Fruit fly (Drosophila melanogaster) whole organism, wandering third instar larva: ENCODE data around the gene CG15221.

ENCODE experiments used
- CG32264 ChIP-seq: fragments of 200-800 bp; sonication (Bioruptor generic); optimal IDR thresholded peaks from 2 replicates; lab custom pipeline; 2016; ENCODE audit warnings: missing biosample characterization, missing genetic modification characterization
- CrebA ChIP-seq: fragments of 200-800 bp; sonication (Bioruptor generic); optimal IDR thresholded peaks from 2 replicates; lab custom pipeline; 2016; ENCODE audit warnings: missing biosample characterization, mild to moderate bottlenecking, missing genetic modification characterization, borderline replicate concordance
- psq ChIP-seq: fragments of 200-800 bp; sonication (Bioruptor generic); optimal IDR thresholded peaks from 3 replicates; lab custom pipeline; 2017; ENCODE audit warnings: missing biosample characterization, mild to moderate bottlenecking, missing genetic modification characterization, moderate library complexity

- no peak for TF ChIP-seq CrebA
- no peak for TF ChIP-seq CG32264 (GFP tag; lab: Kevin White, UChicago)
- TF ChIP-seq psq (GFP tag; lab: Kevin White, UChicago) = peak; percentile 93
These were observed 38.0 kb upstream of the CG15221 start for dm6 chrX:11685918-11686640.
